Worm (Caenorhabditis elegans) whole organism, young adult: ENCODE measurements around the gene gcl-1.

Experiments
- B0261.1 ChIP-seq: sonication (generic microtip); optimal IDR thresholded peaks from 2 replicates; lab custom pipeline; 2016; ENCODE audit warnings: mild to moderate bottlenecking, missing genetic modification characterization, moderate library complexity, missing compliant biosample characterization
- B0336.3 ChIP-seq: fragments of 200-800 bp; sonication (Bioruptor generic); IDR thresholded peaks from 2 replicates; pipeline ENCODE4 v1.3.6; 2022; ENCODE audit warnings: missing genetic modification characterization, missing compliant biosample characterization
- C17E4.6 ChIP-seq: fragments of 200-800 bp; sonication (Bioruptor generic); IDR thresholded peaks from 2 replicates; pipeline ENCODE4 v1.3.6; 2022; ENCODE audit warnings: missing genetic modification reagents, missing genetic modification characterization, missing compliant biosample characterization
- D2030.7 ChIP-seq: fragments of 200-800 bp; sonication (Bioruptor generic); IDR thresholded peaks from 2 replicates; pipeline ENCODE4 v1.3.6; 2022; ENCODE audit warnings: missing genetic modification reagents, missing genetic modification characterization, missing compliant biosample characterization
- F39B2.1 ChIP-seq: fragments of 200-800 bp; sonication (Bioruptor generic); IDR thresholded peaks from 2 replicates; pipeline ENCODE4 v1.3.6; 2022; ENCODE audit warnings: missing genetic modification reagents, missing genetic modification characterization, missing compliant biosample characterization
- F49E8.2 ChIP-seq: sonication (generic microtip); optimal IDR thresholded peaks from 3 replicates; lab custom pipeline; 2017; ENCODE audit warnings: missing genetic modification characterization, mild to moderate bottlenecking, missing compliant biosample characterization, antibody characterized with exemption, moderate library complexity; ENCODE audit not compliant: insufficient read depth
- F55B11.4 ChIP-seq: sonication (generic microtip); optimal IDR thresholded peaks from 2 replicates; lab custom pipeline; 2016; ENCODE audit warnings: missing compliant biosample characterization, missing genetic modification characterization, borderline replicate concordance; ENCODE audit not compliant: insufficient read depth
- F57C9.4 ChIP-seq: sonication (generic microtip); optimal IDR thresholded peaks from 2 replicates; lab custom pipeline; 2017; ENCODE audit warnings: mild to moderate bottlenecking, missing genetic modification characterization, missing compliant biosample characterization
- T07F8.4 ChIP-seq: sonication (generic microtip); optimal IDR thresholded peaks from 2 replicates; lab custom pipeline; 2016; ENCODE audit warnings: mild to moderate bottlenecking, missing genetic modification characterization, moderate library complexity, missing compliant biosample characterization
- T26A5.8 ChIP-seq: sonication (generic microtip); optimal IDR thresholded peaks from 2 replicates; lab custom pipeline; 2016; ENCODE audit warnings: missing genetic modification characterization, missing compliant biosample characterization
- akir-1 ChIP-seq: fragments of 200-800 bp; sonication (Bioruptor generic); optimal IDR thresholded peaks from 2 replicates; lab custom pipeline; 2018; ENCODE audit warnings: mild to moderate bottlenecking, missing genetic modification characterization, moderate library complexity, missing compliant biosample characterization
- atf-7 ChIP-seq: sonication (generic microtip); optimal IDR thresholded peaks from 2 replicates; lab custom pipeline; 2017; ENCODE audit warnings: mild to moderate bottlenecking, missing genetic modification characterization, missing compliant biosample characterization
- athp-1 ChIP-seq: sonication (generic microtip); optimal IDR thresholded peaks from 2 replicates; lab custom pipeline; 2017; ENCODE audit warnings: mild to moderate bottlenecking, missing genetic modification characterization, missing compliant biosample characterization
- attf-3 ChIP-seq: fragments of 200-800 bp; sonication (Bioruptor generic); conservative IDR thresholded peaks from 2 replicates; pipeline ENCODE4 v1.3.6; 2022; ENCODE audit warnings: missing genetic modification reagents, missing genetic modification characterization, missing compliant biosample characterization
- attf-5 ChIP-seq: fragments of 200-800 bp; sonication (Bioruptor generic); optimal IDR thresholded peaks from 2 replicates; lab custom pipeline; 2018; ENCODE audit warnings: mild to moderate bottlenecking, missing genetic modification characterization, missing compliant biosample characterization
- bed-1 ChIP-seq: fragments of 200-800 bp; sonication (Bioruptor generic); IDR thresholded peaks from 2 replicates; pipeline ENCODE4 v1.3.6; 2022; ENCODE audit warnings: missing genetic modification reagents, missing genetic modification characterization, missing compliant biosample characterization
- ceh-40 ChIP-seq: fragments of 200-800 bp; sonication (Bioruptor generic); IDR thresholded peaks from 2 replicates; pipeline ENCODE4 v1.3.6; 2022; ENCODE audit warnings: missing genetic modification characterization, missing compliant biosample characterization
- ceh-58 ChIP-seq: fragments of 200-800 bp; sonication (Bioruptor generic); IDR thresholded peaks from 2 replicates; pipeline ENCODE4 v1.3.6; 2022; ENCODE audit warnings: missing genetic modification characterization, missing compliant biosample characterization
- dpff-1 ChIP-seq: sonication (generic microtip); optimal IDR thresholded peaks from 2 replicates; lab custom pipeline; 2017; ENCODE audit warnings: mild to moderate bottlenecking, missing genetic modification characterization, missing compliant biosample characterization
- egl-18 ChIP-seq: fragments of 200-800 bp; sonication (Bioruptor generic); IDR thresholded peaks from 2 replicates; pipeline ENCODE4 v1.3.6; 2022; ENCODE audit warnings: missing genetic modification reagents, missing genetic modification characterization, missing compliant biosample characterization
- egl-44 ChIP-seq: fragments of 200-800 bp; sonication (Bioruptor generic); IDR thresholded peaks from 2 replicates; pipeline ENCODE4 v1.3.6; 2022; ENCODE audit warnings: missing genetic modification reagents, missing genetic modification characterization, missing compliant biosample characterization
- let-607 ChIP-seq, 2 experiments: fragments of 200-800 bp in 1 of 2; sonication (Bioruptor generic) in 1 of 2; sonication (generic microtip) in 1 of 2; optimal IDR thresholded peaks; 2 replicates each; lab custom pipeline; 2016 to 2018; ENCODE audit warnings: mild to moderate bottlenecking in 2 of 2, missing compliant biosample characterization in 2 of 2, missing genetic modification characterization in 2 of 2, moderate library complexity in 2 of 2, missing genotype in 1 of 2
- lin-35 ChIP-seq, 3 experiments: fragments of 150-350 bp in 2 of 3; sonication (generic microtip) in 1 of 3; optimal IDR thresholded peaks; 2 replicates each; lab custom pipeline; 2014 to 2018; ENCODE audit warnings: missing biosample characterization in 3 of 3, missing genetic modification characterization in 3 of 3, missing genetic modification reagents in 3 of 3
- lin-40 ChIP-seq: sonication (generic microtip); optimal IDR thresholded peaks from 2 replicates; lab custom pipeline; 2016; ENCODE audit warnings: missing genetic modification characterization, mild to moderate bottlenecking, missing compliant biosample characterization, missing genotype, missing genetic modification reagents
- lin-54 ChIP-seq: fragments of 200-800 bp; sonication (Bioruptor generic); optimal IDR thresholded peaks from 2 replicates; lab custom pipeline; 2018; ENCODE audit warnings: mild to moderate bottlenecking, missing genetic modification characterization, missing compliant biosample characterization
- lsl-1 ChIP-seq: fragments of 200-800 bp; sonication (Bioruptor generic); optimal IDR thresholded peaks from 2 replicates; lab custom pipeline; 2018; ENCODE audit warnings: mild to moderate bottlenecking, missing genetic modification characterization, moderate library complexity, missing compliant biosample characterization
- madf-3 ChIP-seq: fragments of 200-800 bp; sonication (Bioruptor generic); IDR thresholded peaks from 2 replicates; pipeline ENCODE4 v1.3.6; 2022; ENCODE audit warnings: missing genetic modification reagents, missing genetic modification characterization, missing compliant biosample characterization
- madf-6 ChIP-seq: fragments of 200-800 bp; sonication (Bioruptor generic); IDR thresholded peaks from 2 replicates; pipeline ENCODE4 v1.3.6; 2022; ENCODE audit warnings: missing genetic modification reagents, missing genetic modification characterization, missing compliant biosample characterization
- mcd-1 ChIP-seq: fragments of 200-800 bp; sonication (Bioruptor generic); IDR thresholded peaks from 2 replicates; pipeline ENCODE4 v1.3.6; 2022; ENCODE audit warnings: missing genetic modification reagents, missing genetic modification characterization, missing compliant biosample characterization
- mel-28 ChIP-seq: sonication (generic microtip); optimal IDR thresholded peaks from 2 replicates; lab custom pipeline; 2016; ENCODE audit warnings: borderline replicate concordance, mild to moderate bottlenecking, missing genetic modification characterization, missing compliant biosample characterization
- nfya-2 ChIP-seq: fragments of 200-800 bp; sonication (Bioruptor generic); IDR thresholded peaks from 2 replicates; pipeline ENCODE4 v1.3.6; 2022; ENCODE audit warnings: missing genetic modification reagents, missing genetic modification characterization, missing compliant biosample characterization
- nhr-120 ChIP-seq: fragments of 200-800 bp; sonication (Bioruptor generic); IDR thresholded peaks from 2 replicates; pipeline ENCODE4 v1.3.6; 2022; ENCODE audit warnings: missing genetic modification characterization, missing compliant biosample characterization
- nhr-179 ChIP-seq: sonication (generic microtip); optimal IDR thresholded peaks from 2 replicates; lab custom pipeline; 2016; ENCODE audit warnings: mild to moderate bottlenecking, missing genetic modification characterization, missing compliant biosample characterization
- nhr-80 ChIP-seq: sonication (generic microtip); optimal IDR thresholded peaks from 2 replicates; lab custom pipeline; 2016; ENCODE audit warnings: missing genetic modification characterization, missing compliant biosample characterization
- nhr-90 ChIP-seq: sonication (generic microtip); optimal IDR thresholded peaks from 2 replicates; lab custom pipeline; 2016; ENCODE audit warnings: missing genotype, mild to moderate bottlenecking, missing genetic modification characterization, missing compliant biosample characterization
- repo-1 ChIP-seq: sonication (generic microtip); optimal IDR thresholded peaks from 2 replicates; lab custom pipeline; 2017; ENCODE audit warnings: mild to moderate bottlenecking, missing genetic modification characterization, missing compliant biosample characterization
- rpc-1 ChIP-seq, 2 experiments: fragments of 150-350 bp in 1 of 2; sonication (generic microtip) in 1 of 2; optimal IDR thresholded peaks; 2 replicates each; lab custom pipeline; 2014 to 2018; ENCODE audit warnings: missing biosample characterization in 1 of 2, missing genetic modification characterization in 1 of 2, missing genetic modification reagents in 1 of 2, missing genotype in 1 of 2
- snpc-1.3 ChIP-seq: sonication (generic microtip); optimal IDR thresholded peaks from 2 replicates; lab custom pipeline; 2017; ENCODE audit warnings: missing genetic modification characterization, mild to moderate bottlenecking, missing compliant biosample characterization, antibody characterized with exemption, moderate library complexity, missing genotype, missing genetic modification reagents; ENCODE audit not compliant: insufficient read depth
- snpc-3.4 ChIP-seq: sonication (generic microtip); optimal IDR thresholded peaks from 2 replicates; lab custom pipeline; 2017; ENCODE audit warnings: missing genetic modification characterization, mild to moderate bottlenecking, missing compliant biosample characterization, antibody characterized with exemption, moderate library complexity, missing genotype, missing genetic modification reagents
- snpc-4 ChIP-seq, 5 experiments: fragments of 150-350 bp in 1 of 5; sonication (generic microtip) in 4 of 5; optimal IDR thresholded peaks; 2 replicates each; lab custom pipeline; 2014 to 2018; ENCODE audit warnings: missing genetic modification characterization in 5 of 5, missing biosample characterization in 3 of 5, antibody characterized with exemption in 2 of 5, mild to moderate bottlenecking in 2 of 5, missing compliant biosample characterization in 2 of 5, missing genotype in 2 of 5, moderate library complexity in 2 of 5, missing genetic modification reagents in 1 of 5
- tbp1 ChIP-seq: fragments of 200-800 bp; sonication (Bioruptor generic); optimal IDR thresholded peaks from 2 replicates; lab custom pipeline; 2018; ENCODE audit warnings: mild to moderate bottlenecking, missing genetic modification characterization, missing compliant biosample characterization
- tbx-9 ChIP-seq: sonication (generic microtip); optimal IDR thresholded peaks from 2 replicates; lab custom pipeline; 2016; ENCODE audit warnings: borderline replicate concordance, missing genetic modification characterization, inconsistent platforms, missing compliant biosample characterization
- zfh-2 ChIP-seq: fragments of 200-800 bp; sonication (Bioruptor generic); conservative IDR thresholded peaks from 2 replicates; pipeline ENCODE4 v1.3.6; 2022; ENCODE audit warnings: missing genetic modification reagents, missing genetic modification characterization, missing compliant biosample characterization
- ztf-22 ChIP-seq: fragments of 200-800 bp; sonication (Bioruptor generic); optimal IDR thresholded peaks from 2 replicates; lab custom pipeline; 2018; ENCODE audit warnings: mild to moderate bottlenecking, missing genetic modification characterization, moderate library complexity, missing compliant biosample characterization
- ztf-28 ChIP-seq: fragments of 200-800 bp; sonication (Bioruptor generic); IDR thresholded peaks from 2 replicates; pipeline ENCODE4 v1.3.6; 2022; ENCODE audit warnings: missing genetic modification reagents, missing genetic modification characterization, missing compliant biosample characterization
- ztf-6 ChIP-seq: fragments of 200-800 bp; sonication (Bioruptor generic); IDR thresholded peaks from 2 replicates; pipeline ENCODE4 v1.3.6; 2022; ENCODE audit warnings: missing genetic modification reagents, missing genetic modification characterization, missing compliant biosample characterization

The gcl-1 gene

DNA sequence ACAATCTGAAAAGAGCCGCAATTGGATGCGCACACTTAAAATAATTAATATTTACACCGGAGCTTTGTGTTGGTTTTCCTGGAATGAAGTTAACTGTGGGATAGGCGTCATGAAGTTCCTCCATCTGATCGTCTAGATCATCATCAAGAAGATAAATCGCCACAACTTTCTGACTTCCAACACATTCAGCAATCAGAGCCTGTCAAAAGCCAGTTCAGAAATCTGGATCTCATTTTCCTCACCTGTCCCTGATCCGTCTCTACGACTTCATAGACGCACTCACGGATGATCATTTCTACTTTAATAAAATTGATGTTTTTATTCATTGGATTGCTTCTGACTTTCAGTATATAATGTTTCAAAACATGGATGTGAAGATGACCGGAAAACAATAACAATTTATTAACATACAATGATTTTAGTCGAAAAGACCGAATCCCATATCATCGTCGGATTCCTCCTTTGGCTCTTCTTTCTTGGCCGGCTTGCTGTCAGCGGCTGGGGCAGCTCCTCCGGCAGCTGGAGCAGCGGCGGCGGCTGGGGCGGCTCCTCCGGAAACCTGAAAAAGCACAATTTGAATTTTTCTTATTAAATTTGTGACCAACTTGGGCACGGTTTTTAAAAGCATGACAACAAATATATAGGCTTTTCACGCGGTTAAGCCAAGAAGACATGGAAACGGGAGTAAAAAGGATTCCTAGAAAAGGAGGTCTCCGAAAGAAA, 43.4 kb downstream of the gcl-1 start, which contains the start of gene agt-1 (continued):
- TF ChIP-seq rpc-1 (optimal IDR thresholded peaks at IDR 0.05; lab: Kevin White, UChicago) (no peak), rpc-1 (tag; optimal IDR thresholded peaks at IDR 0.05; lab: Kevin White, UChicago) (no peak), nfya-2 (GFP tag; lab: Robert Waterston, UW) (no peak), ztf-6 (GFP tag; lab: Robert Waterston, UW) (no peak), nhr-90 (no peak), B0261.1 (tag; lab: Kevin White, UChicago) (no peak), snpc-4 (GFP tag; optimal IDR thresholded peaks at IDR 0.05; lab: Kevin White, UChicago) (no peak), snpc-4 (tag; optimal IDR thresholded peaks at IDR 0.05; lab: Kevin White, UChicago) (peak in 2 of 4 experiments; percentile 40 to 71), B0336.3 (peak; percentile 68), akir-1 (GFP tag; lab: Kevin White, UChicago) (no peak), F57C9.4 (tag; lab: Kevin White, UChicago) (no peak), F55B11.4 (tag; lab: Kevin White, UChicago) (no peak), zfh-2 (GFP tag; lab: Robert Waterston, UW) (peak; percentile 84), T07F8.4 (tag; lab: Kevin White, UChicago) (no peak), repo-1 (tag; lab: Kevin White, UChicago) (peak; percentile 43), attf-5 (GFP tag; lab: Kevin White, UChicago) (no peak), ceh-58 (0 out of 2 replicates have a peak, but pooled peaks have one; percentile 27), dpff-1 (tag; lab: Kevin White, UChicago) (no peak), ceh-40 (no peak), D2030.7 (no peak), attf-3 (GFP tag; lab: Robert Waterston, UW) (no peak), T26A5.8 (tag; lab: Kevin White, UChicago) (peak; percentile 41), atf-7 (tag; lab: Kevin White, UChicago) (no peak), C17E4.6 (no peak), snpc-3.4 (tag; lab: Kevin White, UChicago) (no peak), let-607 (tag; optimal IDR thresholded peaks at IDR 0.05; lab: Kevin White, UChicago) (no peak), lin-40 (tag; lab: Kevin White, UChicago) (no peak), athp-1 (tag; lab: Kevin White, UChicago) (peak; percentile 29), egl-18 (GFP tag; lab: Robert Waterston, UW) (no peak), F39B2.1 (GFP tag; lab: Robert Waterston, UW) (no peak), lsl-1 (GFP tag; lab: Kevin White, UChicago) (peak; percentile 5), nhr-120 (GFP tag; lab: Robert Waterston, UW) (no peak), tbp1 (peak; percentile 29), F49E8.2 (no peak), madf-6 (GFP tag; lab: Robert Waterston, UW) (peak; percentile 74), egl-44 (GFP tag; lab: Robert Waterston, UW) (0 out of 2 replicates have a peak, but pooled peaks have one; percentile 17), nhr-80 (tag; lab: Kevin White, UChicago) (no peak), mcd-1 (GFP tag; lab: Robert Waterston, UW) (peak; percentile 53; the same call in 1 of the 2 replicates), ztf-28 (GFP tag; lab: Robert Waterston, UW) (no peak), lin-35 (GFP tag; optimal IDR thresholded peaks at IDR 0.05; lab: Kevin White, UChicago) (no peak), bed-1 (GFP tag; lab: Robert Waterston, UW) (no peak), ztf-22 (GFP tag; lab: Kevin White, UChicago) (no peak), snpc-1.3 (tag; lab: Kevin White, UChicago) (no peak), tbx-9 (tag; lab: Kevin White, UChicago) (no peak), lin-54 (GFP tag; lab: Kevin White, UChicago) (peak; percentile 39), madf-3 (GFP tag; lab: Robert Waterston, UW) (no peak), mel-28 (tag; lab: Kevin White, UChicago) (no peak), nhr-179 (no peak)
